Worm (Caenorhabditis elegans) whole organism, late embryonic: ENCODE results near the gene Y39A1A.27.

Experiments used
- C08G9.2 ChIP-seq: sonication (generic microtip); optimal IDR thresholded peaks from 2 replicates; lab custom pipeline; 2016; ENCODE audit warnings: mild to moderate bottlenecking, missing genetic modification characterization, moderate library complexity, missing compliant biosample characterization
- C38D4.7 ChIP-seq: fragments of 200-800 bp; sonication (Bioruptor generic); optimal IDR thresholded peaks from 2 replicates; lab custom pipeline; 2018; ENCODE audit warnings: mild to moderate bottlenecking, missing genetic modification characterization, moderate library complexity, missing compliant biosample characterization
- K02D7.2 ChIP-seq: sonication (generic microtip); optimal IDR thresholded peaks from 2 replicates; lab custom pipeline; 2017; ENCODE audit warnings: mild to moderate bottlenecking, missing genetic modification characterization, missing compliant biosample characterization
- K09A11.1 ChIP-seq: sonication (generic microtip); optimal IDR thresholded peaks from 2 replicates; lab custom pipeline; 2017; ENCODE audit warnings: antibody characterized with exemption, mild to moderate bottlenecking, missing genetic modification characterization, missing compliant biosample characterization; ENCODE audit not compliant: insufficient read depth
- T23F11.4 ChIP-seq: fragments of 200-800 bp; sonication (Bioruptor generic); optimal IDR thresholded peaks from 2 replicates; lab custom pipeline; 2018; ENCODE audit warnings: mild to moderate bottlenecking, missing genetic modification characterization, missing compliant biosample characterization
- ahr-1 ChIP-seq: sonication (generic microtip); optimal IDR thresholded peaks from 2 replicates; lab custom pipeline; 2016; ENCODE audit warnings: missing genetic modification characterization, missing compliant biosample characterization
- ama-1 ChIP-seq: fragments of 150-350 bp; optimal IDR thresholded peaks from 2 replicates; lab custom pipeline; 2014
- ceh-18 ChIP-seq: sonication (generic microtip); optimal IDR thresholded peaks from 2 replicates; lab custom pipeline; 2016; ENCODE audit warnings: missing genetic modification characterization, missing compliant biosample characterization
- ceh-2 ChIP-seq: sonication (generic microtip); optimal IDR thresholded peaks from 2 replicates; lab custom pipeline; 2016; ENCODE audit warnings: missing genotype, missing genetic modification characterization, missing compliant biosample characterization
- ceh-22 ChIP-seq: sonication (generic microtip); optimal IDR thresholded peaks from 2 replicates; lab custom pipeline; 2017; ENCODE audit warnings: missing biosample characterization, missing genetic modification characterization
- ceh-24 ChIP-seq: sonication (generic microtip); optimal IDR thresholded peaks from 2 replicates; lab custom pipeline; 2016; ENCODE audit warnings: mild to moderate bottlenecking, missing genetic modification characterization, missing compliant biosample characterization
- ceh-31 ChIP-seq: sonication (generic microtip); optimal IDR thresholded peaks from 2 replicates; lab custom pipeline; 2016; ENCODE audit warnings: missing genetic modification characterization, missing compliant biosample characterization
- ceh-34 ChIP-seq: sonication (generic microtip); optimal IDR thresholded peaks from 2 replicates; lab custom pipeline; 2016; ENCODE audit warnings: mild to moderate bottlenecking, missing genetic modification characterization, missing compliant biosample characterization
- ceh-45 ChIP-seq: fragments of 200-800 bp; sonication (Bioruptor generic); IDR thresholded peaks from 2 replicates; pipeline ENCODE4 v1.3.6; 2022; ENCODE audit warnings: missing genetic modification reagents, missing genetic modification characterization, missing compliant biosample characterization
- ceh-6 ChIP-seq: fragments of 200-800 bp; sonication (Bioruptor generic); optimal IDR thresholded peaks from 2 replicates; lab custom pipeline; 2018; ENCODE audit warnings: mild to moderate bottlenecking, missing genetic modification characterization, missing compliant biosample characterization
- ceh-9 ChIP-seq: sonication (generic microtip); optimal IDR thresholded peaks from 2 replicates; lab custom pipeline; 2016; ENCODE audit warnings: mild to moderate bottlenecking, missing genetic modification characterization, inconsistent platforms, missing compliant biosample characterization
- dve-1 ChIP-seq: sonication (generic microtip); optimal IDR thresholded peaks from 2 replicates; lab custom pipeline; 2017; ENCODE audit warnings: antibody characterized with exemption, mild to moderate bottlenecking, missing genetic modification characterization, missing compliant biosample characterization
- elt-2 ChIP-seq: sonication (generic microtip); optimal IDR thresholded peaks from 2 replicates; lab custom pipeline; 2016; ENCODE audit warnings: missing genetic modification reagents, missing genetic modification characterization, missing compliant biosample characterization
- elt-4 ChIP-seq: sonication (generic microtip); optimal IDR thresholded peaks from 2 replicates; lab custom pipeline; 2016; ENCODE audit warnings: missing genetic modification characterization, missing compliant biosample characterization
- ets-4 ChIP-seq: sonication (generic microtip); optimal IDR thresholded peaks from 2 replicates; lab custom pipeline; 2016; ENCODE audit warnings: missing genetic modification characterization, missing compliant biosample characterization
- eyg-1 ChIP-seq: sonication (generic microtip); optimal IDR thresholded peaks from 2 replicates; lab custom pipeline; 2016; ENCODE audit warnings: missing genotype, missing genetic modification characterization, missing compliant biosample characterization
- fax-1 ChIP-seq: sonication (generic microtip); optimal IDR thresholded peaks from 2 replicates; lab custom pipeline; 2016; ENCODE audit warnings: missing genotype, missing genetic modification characterization, missing compliant biosample characterization
- fkh-10 ChIP-seq: fragments of 150-350 bp; optimal IDR thresholded peaks from 2 replicates; lab custom pipeline; 2014; ENCODE audit warnings: missing biosample characterization, missing genetic modification reagents, missing genetic modification characterization
- hlh-15 ChIP-seq: sonication (generic microtip); optimal IDR thresholded peaks from 2 replicates; lab custom pipeline; 2016; ENCODE audit warnings: missing genetic modification characterization, missing compliant biosample characterization
- hlh-30 ChIP-seq: sonication (generic microtip); optimal IDR thresholded peaks from 2 replicates; lab custom pipeline; 2017; ENCODE audit warnings: antibody characterized with exemption, missing genetic modification characterization, missing compliant biosample characterization; ENCODE audit not compliant: insufficient read depth
- hlh-6 ChIP-seq: sonication (generic microtip); optimal IDR thresholded peaks from 2 replicates; lab custom pipeline; 2016; ENCODE audit warnings: missing genotype, missing genetic modification characterization, missing compliant biosample characterization
- hlh-8 ChIP-seq: sonication (generic microtip); optimal IDR thresholded peaks from 2 replicates; lab custom pipeline; 2016; ENCODE audit warnings: missing genotype, missing genetic modification characterization, missing compliant biosample characterization
- lim-6 ChIP-seq: sonication (generic microtip); optimal IDR thresholded peaks from 2 replicates; lab custom pipeline; 2016; ENCODE audit warnings: missing genetic modification characterization, missing compliant biosample characterization
- lin-11 ChIP-seq: fragments of 200-800 bp; sonication (Bioruptor generic); optimal IDR thresholded peaks from 2 replicates; lab custom pipeline; 2018; ENCODE audit warnings: mild to moderate bottlenecking, missing genetic modification characterization, missing compliant biosample characterization
- madf-2 ChIP-seq: sonication (generic microtip); optimal IDR thresholded peaks from 2 replicates; lab custom pipeline; 2017; ENCODE audit warnings: missing genetic modification characterization, missing compliant biosample characterization
- nfya-1 ChIP-seq: sonication (generic microtip); optimal IDR thresholded peaks from 2 replicates; lab custom pipeline; 2017; ENCODE audit warnings: missing genetic modification characterization, mild to moderate bottlenecking, missing compliant biosample characterization, antibody characterized with exemption, moderate library complexity
- nhr-11 ChIP-seq: fragments of 150-350 bp; optimal IDR thresholded peaks from 2 replicates; lab custom pipeline; 2014; ENCODE audit warnings: missing biosample characterization, missing genetic modification characterization
- pag-3 ChIP-seq: sonication (generic microtip); optimal IDR thresholded peaks from 2 replicates; lab custom pipeline; 2016; ENCODE audit warnings: missing compliant biosample characterization, missing genetic modification characterization, borderline replicate concordance
- pat-9 ChIP-seq: fragments of 200-800 bp; sonication (Bioruptor generic); optimal IDR thresholded peaks from 2 replicates; lab custom pipeline; 2018; ENCODE audit warnings: mild to moderate bottlenecking, missing genetic modification characterization, moderate library complexity, missing compliant biosample characterization
- pax-1 ChIP-seq: fragments of 150-350 bp; optimal IDR thresholded peaks from 2 replicates; lab custom pipeline; 2014; ENCODE audit warnings: missing biosample characterization, missing genetic modification characterization
- pha-4 ChIP-seq: fragments of 150-350 bp; optimal IDR thresholded peaks from 2 replicates; lab custom pipeline; 2018; ENCODE audit warnings: missing biosample characterization, missing genetic modification reagents, missing genetic modification characterization
- pqm-1 ChIP-seq: sonication (generic microtip); optimal IDR thresholded peaks from 2 replicates; lab custom pipeline; 2016; ENCODE audit warnings: missing genetic modification characterization, missing compliant biosample characterization
- pros-1 ChIP-seq: fragments of 150-350 bp; optimal IDR thresholded peaks from 2 replicates; lab custom pipeline; 2014; ENCODE audit warnings: missing biosample characterization, missing genetic modification reagents, missing genetic modification characterization
- rnt-1 ChIP-seq: sonication (generic microtip); optimal IDR thresholded peaks from 2 replicates; lab custom pipeline; 2016; ENCODE audit warnings: missing genetic modification characterization, missing compliant biosample characterization
- sox-2 ChIP-seq: fragments of 200-800 bp; sonication (Bioruptor generic); IDR thresholded peaks from 2 replicates; pipeline ENCODE4 v1.3.6; 2022; ENCODE audit warnings: missing genetic modification reagents, missing genetic modification characterization, missing compliant biosample characterization
- sox-4 ChIP-seq: sonication (generic microtip); optimal IDR thresholded peaks from 2 replicates; lab custom pipeline; 2017; ENCODE audit warnings: mild to moderate bottlenecking, missing genetic modification characterization, inconsistent platforms, missing compliant biosample characterization
- tbx-2 ChIP-seq: sonication (generic microtip); optimal IDR thresholded peaks from 2 replicates; lab custom pipeline; 2016; ENCODE audit warnings: missing genetic modification characterization, missing compliant biosample characterization
- ttx-3 ChIP-seq: sonication (generic microtip); optimal IDR thresholded peaks from 2 replicates; lab custom pipeline; 2016; ENCODE audit warnings: missing genetic modification reagents, missing genetic modification characterization, missing compliant biosample characterization
- unc-3 ChIP-seq, 2 experiments: fragments of 200-800 bp in 1 of 2; sonication (Bioruptor generic) in 1 of 2; sonication (generic microtip) in 1 of 2; conservative IDR thresholded peaks in 1 of 2; optimal IDR thresholded peaks in 1 of 2; 2 replicates each; pipeline versions ENCODE4 v1.3.6 to Lab custom; 2016 to 2022; ENCODE audit warnings: missing compliant biosample characterization in 2 of 2, missing genetic modification characterization in 2 of 2, missing genetic modification reagents in 1 of 2
- unc-42 ChIP-seq: sonication (generic microtip); optimal IDR thresholded peaks from 2 replicates; lab custom pipeline; 2016; ENCODE audit warnings: missing genotype, missing genetic modification characterization, missing compliant biosample characterization
- unc-55 ChIP-seq: sonication (generic microtip); optimal IDR thresholded peaks from 2 replicates; lab custom pipeline; 2017; ENCODE audit warnings: missing biosample characterization, missing genetic modification reagents, missing genetic modification characterization
- unc-86 ChIP-seq: sonication (generic microtip); optimal IDR thresholded peaks from 2 replicates; lab custom pipeline; 2016; ENCODE audit warnings: missing genetic modification characterization, missing compliant biosample characterization
- zip-5 ChIP-seq: sonication (generic microtip); optimal IDR thresholded peaks from 2 replicates; lab custom pipeline; 2016; ENCODE audit warnings: missing genetic modification characterization, missing compliant biosample characterization
- ztf-16 ChIP-seq: sonication (generic microtip); optimal IDR thresholded peaks from 2 replicates; lab custom pipeline; 2017; ENCODE audit warnings: missing genetic modification characterization, missing compliant biosample characterization

The Y39A1A.27 gene

DNA sequence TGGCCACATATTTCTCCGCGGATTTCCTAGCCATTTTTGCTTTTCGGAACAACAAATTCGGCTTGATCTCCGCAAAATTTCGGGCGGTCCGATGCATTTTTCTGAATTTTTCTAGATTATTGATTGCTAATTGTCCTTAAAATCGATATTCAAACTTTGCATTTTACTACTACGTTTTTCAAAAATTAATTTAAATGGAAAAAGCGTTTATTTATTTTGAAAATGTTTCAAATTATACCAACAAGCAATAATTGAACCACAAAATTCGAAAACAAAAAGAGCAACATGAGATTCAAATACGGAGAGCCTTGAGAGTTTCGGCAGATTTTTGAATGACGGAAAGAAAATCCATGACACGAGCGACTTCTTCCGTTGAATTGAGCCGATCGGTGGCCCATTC, 43.7 kb upstream of the Y39A1A.27 start, which contains the start of gene Y45F3A.9:
Y45F3A.9 (minus strand) TSS at position 101 of the 400 bp plus-strand sequence.
- no peak for TF ChIP-seq ceh-18 (tag; lab: Kevin White, UChicago)

- TF ChIP-seq ztf-16 (tag; lab: Kevin White, UChicago) (no peak), K02D7.2 (tag; lab: Kevin White, UChicago) (no peak), fkh-10 (GFP tag; lab: Kevin White, UChicago) (no peak), ceh-34 (tag; lab: Kevin White, UChicago) (no peak), hlh-15 (tag; lab: Kevin White, UChicago) (no peak), lin-11 (tag; lab: Kevin White, UChicago) (no peak), hlh-6 (tag; lab: Kevin White, UChicago) (no peak), elt-2 (no peak), unc-42 (tag; lab: Kevin White, UChicago) (no peak), eyg-1 (no peak), pag-3 (tag; lab: Kevin White, UChicago) (no peak), elt-4 (no peak), zip-5 (no peak), C38D4.7 (GFP tag; lab: Kevin White, UChicago) (no peak), rnt-1 (tag; lab: Kevin White, UChicago) (no peak), tbx-2 (tag; lab: Kevin White, UChicago) (no peak), ceh-45 (GFP tag; lab: Robert Waterston, UW) (no peak)
Measured at ce11 chrIII:10596387-10596786, 42.4 kb upstream of the Y39A1A.27 start, which contains the start of gene Y39A1A.3. Gene Y39A1A.3 (minus strand): TSS chrIII:10596487.

- no peak for TF ChIP-seq lin-11 (tag; lab: Kevin White, UChicago)
- TF ChIP-seq ahr-1: no peak
- no peak for TF ChIP-seq pros-1 (tag; lab: Kevin White, UChicago)
- no peak for TF ChIP-seq T23F11.4 (GFP tag; lab: Kevin White, UChicago)
- no peak for TF ChIP-seq pha-4 (tag; lab: Kevin White, UChicago)
- no peak for TF ChIP-seq K02D7.2 (tag; lab: Kevin White, UChicago)
- TF ChIP-seq pat-9 (tag; lab: Kevin White, UChicago): no peak
- no peak for TF ChIP-seq K09A11.1
- no peak for TF ChIP-seq fkh-10 (GFP tag; lab: Kevin White, UChicago)
- no peak for TF ChIP-seq C08G9.2 (tag; lab: Kevin White, UChicago)
- TF ChIP-seq ceh-2 (tag; lab: Kevin White, UChicago): no peak
- no peak for TF ChIP-seq hlh-8 (tag; lab: Kevin White, UChicago)
- no peak for TF ChIP-seq unc-55
- no peak for TF ChIP-seq ttx-3 (tag; lab: Kevin White, UChicago)
- TF ChIP-seq ceh-24 (tag; lab: Kevin White, UChicago): no peak
- no peak for TF ChIP-seq pqm-1
- no peak for TF ChIP-seq sox-4 (tag; lab: Kevin White, UChicago)
- no peak for TF ChIP-seq ama-1 (lab: Kevin White, UChicago)
- TF ChIP-seq pax-1: no peak
- no peak for TF ChIP-seq unc-3 (GFP tag; conservative IDR thresholded peaks at IDR 0.05; lab: Robert Waterston, UW)
- TF ChIP-seq unc-3 (tag; optimal IDR thresholded peaks at IDR 0.05; lab: Kevin White, UChicago): no peak
- peak; percentile 11 for TF ChIP-seq nfya-1 (tag; lab: Kevin White, UChicago)
- no peak for TF ChIP-seq nhr-11 (tag; lab: Kevin White, UChicago)
- peak; percentile 5 for TF ChIP-seq ceh-18 (tag; lab: Kevin White, UChicago)
- no peak for TF ChIP-seq ets-4 (tag; lab: Kevin White, UChicago)
- peak; percentile 45 for TF ChIP-seq ceh-31
- peak; percentile 98 for TF ChIP-seq hlh-30
- TF ChIP-seq madf-2: no peak
- no peak for TF ChIP-seq dve-1 (tag; lab: Kevin White, UChicago)
- TF ChIP-seq unc-86: no peak
- TF ChIP-seq unc-42 (tag; lab: Kevin White, UChicago): peak; percentile 34
- no peak for TF ChIP-seq ceh-34 (tag; lab: Kevin White, UChicago)
- TF ChIP-seq lim-6: no peak
- TF ChIP-seq ceh-22 (tag; lab: Kevin White, UChicago): no peak
- no peak for TF ChIP-seq ceh-6
- TF ChIP-seq fax-1 (tag; lab: Kevin White, UChicago): no peak
- TF ChIP-seq ztf-16 (tag; lab: Kevin White, UChicago): no peak
- no peak for TF ChIP-seq sox-2 (GFP tag; lab: Robert Waterston, UW)
- TF ChIP-seq ceh-9 (tag; lab: Kevin White, UChicago): no peak
Measured at ce11 chrIII:10599699-10600098, 39.1 kb upstream of the Y39A1A.27 start.
